Worm (Caenorhabditis elegans) whole organism, midembryonic: ENCODE results near the gene F32D8.15.

Experiments
- T22C8.4 ChIP-seq: fragments of 200-800 bp; sonication (Bioruptor generic); IDR thresholded peaks from 2 replicates; pipeline ENCODE4 v1.3.6; 2022; ENCODE audit warnings: missing genetic modification characterization, missing compliant biosample characterization
- flt-1 ChIP-seq: fragments of 200-800 bp; sonication (Bioruptor generic); IDR thresholded peaks from 2 replicates; pipeline ENCODE4 v1.3.6; 2022; ENCODE audit warnings: missing genetic modification characterization, missing compliant biosample characterization
- klf-2 ChIP-seq: fragments of 200-800 bp; sonication (Bioruptor generic); conservative IDR thresholded peaks from 2 replicates; pipeline ENCODE4 v1.3.6; 2022; ENCODE audit warnings: missing genetic modification reagents, missing genetic modification characterization, missing compliant biosample characterization
- med-1 ChIP-seq: sonication (generic microtip); optimal IDR thresholded peaks from 2 replicates; lab custom pipeline; 2017; ENCODE audit warnings: missing genetic modification characterization, mild to moderate bottlenecking, missing compliant biosample characterization, antibody characterized with exemption, missing genetic modification reagents; ENCODE audit not compliant: insufficient read depth
- tab-1 ChIP-seq: fragments of 200-800 bp; sonication (Bioruptor generic); IDR thresholded peaks from 2 replicates; pipeline ENCODE4 v1.3.6; 2022; ENCODE audit warnings: missing genetic modification characterization, missing compliant biosample characterization
- ztf-23 ChIP-seq: fragments of 200-800 bp; sonication (Bioruptor generic); IDR thresholded peaks from 2 replicates; pipeline ENCODE4 v1.3.6; 2022; ENCODE audit warnings: missing genetic modification reagents, missing genetic modification characterization, missing compliant biosample characterization
- ztf-29 ChIP-seq: fragments of 200-800 bp; sonication (Bioruptor generic); IDR thresholded peaks from 2 replicates; pipeline ENCODE4 v1.3.6; 2022; ENCODE audit warnings: missing genetic modification reagents, missing genetic modification characterization, missing compliant biosample characterization

ce11 chrV:10929511-10929910 lies 25.7 kb downstream of the F32D8.15 start, which contains the start of gene F58B4.3:
- TF ChIP-seq med-1 (GFP tag; lab: Kevin White, UChicago) (no peak), flt-1 (GFP tag; lab: Robert Waterston, UW) (no peak), T22C8.4 (GFP tag; lab: Robert Waterston, UW) (no peak), tab-1 (GFP tag; lab: Robert Waterston, UW) (no peak), ztf-23 (GFP tag; lab: Robert Waterston, UW) (no peak), ztf-29 (GFP tag; lab: Robert Waterston, UW) (no peak), klf-2 (GFP tag; lab: Robert Waterston, UW) (no peak)
